Fruit fly (Drosophila melanogaster) whole organism, wandering third instar larva: Measurements from ENCODE around the gene tobi.
A peak's percentile ranks its signal among the peaks of the same experiment; 100 is the strongest.

ENCODE experiments used
- Abd-B ChIP-seq: fragments of >200 bp; optimal IDR thresholded peaks from 2 replicates; lab custom pipeline; 2017; ENCODE audit warnings: missing biosample characterization, missing genetic modification characterization
- CG9705 ChIP-seq: fragments of 200-800 bp; sonication (Bioruptor generic); optimal IDR thresholded peaks from 2 replicates; lab custom pipeline; 2018; ENCODE audit warnings: missing biosample characterization, mild to moderate bottlenecking, missing genetic modification characterization
- CrebA ChIP-seq: fragments of 200-800 bp; sonication (Bioruptor generic); optimal IDR thresholded peaks from 2 replicates; lab custom pipeline; 2016; ENCODE audit warnings: missing biosample characterization, mild to moderate bottlenecking, missing genetic modification characterization, borderline replicate concordance
- Dfd ChIP-seq: fragments of >200 bp; optimal IDR thresholded peaks from 2 replicates; lab custom pipeline; 2017; ENCODE audit warnings: missing biosample characterization, missing genetic modification characterization
- Dif ChIP-seq: fragments of 200-275, 200-300 bp; sonication (Bioruptor generic); optimal IDR thresholded peaks from 2 replicates; lab custom pipeline; 2018; ENCODE audit warnings: missing biosample characterization, missing genetic modification characterization; ENCODE audit not compliant: partially characterized antibody
- GATAd ChIP-seq: sonication (Bioruptor generic); optimal IDR thresholded peaks from 2 replicates; lab custom pipeline; 2016; ENCODE audit warnings: missing biosample characterization, missing genetic modification characterization
- HLH106 ChIP-seq: fragments of 200-800 bp; optimal IDR thresholded peaks from 3 replicates; lab custom pipeline; 2019; ENCODE audit warnings: missing biosample characterization, mild to moderate bottlenecking, missing genetic modification characterization, moderate library complexity
- Hnf4 ChIP-seq: fragments of 200-800 bp; sonication (Bioruptor generic); optimal IDR thresholded peaks from 2 replicates; lab custom pipeline; 2016; ENCODE audit warnings: missing biosample characterization, mild to moderate bottlenecking, missing genetic modification characterization
- Hr78 ChIP-seq: fragments of >200 bp; optimal IDR thresholded peaks from 2 replicates; lab custom pipeline; 2017; ENCODE audit warnings: missing biosample characterization, missing genetic modification characterization
- Jra ChIP-seq: sonication (Bioruptor generic); optimal IDR thresholded peaks from 2 replicates; lab custom pipeline; 2016; ENCODE audit warnings: missing biosample characterization, missing genetic modification characterization
- Mio ChIP-seq: sonication (Bioruptor generic); optimal IDR thresholded peaks from 2 replicates; lab custom pipeline; 2016; ENCODE audit warnings: missing biosample characterization, missing genetic modification characterization
- Myc ChIP-seq: fragments of >200 bp; optimal IDR thresholded peaks from 2 replicates; lab custom pipeline; 2017
- N ChIP-seq: fragments of >200 bp; optimal IDR thresholded peaks from 2 replicates; lab custom pipeline; 2018; ENCODE audit warnings: missing biosample characterization, missing external identifiers, missing genetic modification characterization
- OdsH ChIP-seq: fragments of 200-800 bp; sonication (Bioruptor generic); optimal IDR thresholded peaks from 2 replicates; lab custom pipeline; 2016; ENCODE audit warnings: missing biosample characterization, mild to moderate bottlenecking, missing genetic modification characterization
- Rel ChIP-seq, 2 experiments: fragments of 200-800 bp; sonication (Bioruptor generic) in 1 of 2; optimal IDR thresholded peaks; 2 replicates in 1 of 2; 3 replicates in 1 of 2; lab custom pipeline; 2016 to 2019; ENCODE audit warnings: mild to moderate bottlenecking in 2 of 2, missing biosample characterization in 2 of 2, missing genetic modification characterization in 2 of 2, moderate library complexity in 1 of 2
- Sp1 ChIP-seq: fragments of 200-800 bp; sonication (Bioruptor generic); optimal IDR thresholded peaks from 3 replicates; lab custom pipeline; 2019; ENCODE audit warnings: missing biosample characterization, mild to moderate bottlenecking, missing genetic modification characterization, moderate library complexity
- Vsx2 ChIP-seq: fragments of 200-300, 225-300 bp; sonication (Bioruptor generic); optimal IDR thresholded peaks from 2 replicates; lab custom pipeline; 2018; ENCODE audit warnings: missing biosample characterization, missing genetic modification characterization; ENCODE audit not compliant: partially characterized antibody
- br ChIP-seq: fragments of 200-800 bp; sonication (Bioruptor generic); optimal IDR thresholded peaks from 2 replicates; lab custom pipeline; 2016; ENCODE audit warnings: missing biosample characterization, missing genetic modification characterization
- brk ChIP-seq: fragments of 200-800 bp; sonication (Bioruptor generic); optimal IDR thresholded peaks from 2 replicates; lab custom pipeline; 2016; ENCODE audit warnings: missing biosample characterization, mild to moderate bottlenecking, missing genetic modification characterization
- dl ChIP-seq, 2 experiments: fragments of 175-275, 200-275 bp in 1 of 2; fragments of 200-275 bp in 1 of 2; sonication (Bioruptor generic); optimal IDR thresholded peaks; lab custom pipeline; 2018; ENCODE audit warnings: mild to moderate bottlenecking in 2 of 2, missing biosample characterization in 2 of 2, missing genetic modification characterization in 2 of 2, moderate library complexity in 2 of 2; ENCODE audit not compliant: partially characterized antibody in 2 of 2, insufficient read depth in 1 of 2
- dmrt93B ChIP-seq: fragments of 200-800 bp; sonication (Bioruptor generic); optimal IDR thresholded peaks from 2 replicates; lab custom pipeline; 2018; ENCODE audit warnings: missing biosample characterization, mild to moderate bottlenecking, missing genetic modification characterization
- ey ChIP-seq: fragments of 200-800 bp; sonication (Bioruptor generic); optimal IDR thresholded peaks from 2 replicates; lab custom pipeline; 2016; ENCODE audit warnings: missing biosample characterization, missing genetic modification characterization
- foxo ChIP-seq, 2 experiments: fragments of 200-800 bp; sonication (Bioruptor generic); optimal IDR thresholded peaks; 2 replicates in 1 of 2; 3 replicates in 1 of 2; lab custom pipeline; 2016 to 2017; ENCODE audit warnings: missing biosample characterization in 2 of 2, missing genetic modification characterization in 2 of 2
- fru ChIP-seq: fragments of 200-800 bp; sonication (Bioruptor generic); optimal IDR thresholded peaks from 3 replicates; lab custom pipeline; 2016; ENCODE audit warnings: missing biosample characterization, mild to moderate bottlenecking, missing genetic modification characterization
- h ChIP-seq: fragments of 200-800 bp; sonication (Bioruptor generic); optimal IDR thresholded peaks from 3 replicates; lab custom pipeline; 2016; ENCODE audit warnings: missing biosample characterization, mild to moderate bottlenecking, missing genetic modification characterization
- jim ChIP-seq: fragments of 175-275, 200-325 bp; sonication (Bioruptor generic); optimal IDR thresholded peaks from 2 replicates; lab custom pipeline; 2016; ENCODE audit warnings: missing biosample characterization, mild to moderate bottlenecking, missing genetic modification characterization
- lola ChIP-seq: fragments of >200 bp; optimal IDR thresholded peaks from 2 replicates; lab custom pipeline; 2017; ENCODE audit warnings: missing biosample characterization, missing genetic modification characterization
- pan ChIP-seq: fragments of >200 bp; optimal IDR thresholded peaks from 2 replicates; lab custom pipeline; 2017
- psq ChIP-seq: fragments of 200-800 bp; sonication (Bioruptor generic); optimal IDR thresholded peaks from 3 replicates; lab custom pipeline; 2017; ENCODE audit warnings: missing biosample characterization, mild to moderate bottlenecking, missing genetic modification characterization, moderate library complexity
- sage ChIP-seq: fragments of 200-800 bp; sonication (Bioruptor generic); optimal IDR thresholded peaks from 2 replicates; lab custom pipeline; 2016; ENCODE audit warnings: missing biosample characterization, mild to moderate bottlenecking, missing genetic modification characterization
- sv ChIP-seq: fragments of 200-800 bp; sonication (Bioruptor generic); optimal IDR thresholded peaks from 3 replicates; lab custom pipeline; 2016; ENCODE audit warnings: missing biosample characterization, missing genetic modification characterization
- tai ChIP-seq: sonication (Bioruptor generic); optimal IDR thresholded peaks from 2 replicates; lab custom pipeline; 2016; ENCODE audit warnings: missing biosample characterization, missing genetic modification characterization
- usp ChIP-seq: fragments of >200 bp; optimal IDR thresholded peaks from 2 replicates; lab custom pipeline; 2017; ENCODE audit warnings: missing biosample characterization, missing genetic modification characterization
- woc ChIP-seq: sonication (Bioruptor generic); optimal IDR thresholded peaks from 2 replicates; lab custom pipeline; 2016; ENCODE audit warnings: missing biosample characterization, mild to moderate bottlenecking, missing genetic modification characterization

Gene tobi

dm6 chr3R:25303857-25304440 is 42.8 kb downstream of the tobi start, which contains the start of gene CG31436:
Gene CG31436, plus strand, starts transcription at chr3R:25304137.
- TF ChIP-seq ey (GFP tag; lab: Kevin White, UChicago) (no peak), CrebA (GFP tag; lab: Kevin White, UChicago) (peak; percentile 17), brk (peak; percentile 17), Rel (GFP tag; optimal IDR thresholded peaks at IDR 0.05; lab: Kevin White, UChicago) (no peak), Rel (tag; optimal IDR thresholded peaks at IDR 0.05; lab: Kevin White, UChicago) (peak; percentile 99), sage (peak; percentile 26)

DNA sequence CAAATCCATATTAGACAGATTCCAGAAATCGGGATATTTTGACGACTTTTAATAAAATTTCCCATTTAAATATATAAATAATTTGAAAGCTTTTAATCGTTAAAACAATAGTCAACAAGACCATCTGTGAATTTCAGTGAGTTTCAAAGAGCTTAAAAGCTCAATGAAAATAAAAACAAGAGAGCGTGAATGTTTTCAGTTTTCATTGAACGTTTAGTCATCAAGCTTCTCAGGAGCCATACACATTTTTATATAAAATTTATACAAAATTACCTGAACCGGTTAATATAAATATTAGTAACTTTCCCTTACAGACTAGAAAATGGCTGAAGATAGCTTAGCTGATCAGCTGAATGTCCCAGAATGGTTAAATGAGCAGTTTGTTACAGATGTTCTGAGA is 44.5 kb downstream of the tobi start, which contains the start of gene CG31370:
Gene CG31370, plus strand, starts transcription at position 226 of the 400 bp plus-strand sequence.
- TF ChIP-seq ey (GFP tag; lab: Kevin White, UChicago): no peak
- TF ChIP-seq brk: peak; percentile 57
- no peak for TF ChIP-seq N (GFP tag; lab: Kevin White, UChicago)
- no peak for TF ChIP-seq pan
- no peak for TF ChIP-seq psq
- TF ChIP-seq sage: no peak

DNA sequence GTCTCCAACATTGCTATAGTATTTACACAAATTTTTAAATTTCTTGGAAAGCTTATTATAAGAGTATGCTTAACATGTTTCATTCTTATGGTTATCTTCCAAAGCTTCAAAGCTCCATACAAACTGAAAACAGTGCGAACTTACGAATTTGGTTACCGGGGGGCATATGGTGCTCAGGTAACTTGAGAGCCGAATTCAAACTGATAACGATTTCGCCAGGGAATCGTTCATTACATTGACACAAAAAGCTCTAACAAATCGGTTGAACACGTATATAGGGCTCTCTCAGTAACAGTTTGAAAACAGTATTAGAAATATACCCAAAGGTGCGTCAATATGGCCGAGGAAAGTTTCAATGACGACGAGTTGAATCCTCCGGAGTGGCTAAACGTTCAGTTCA is 46.1 kb downstream of the tobi start, which contains the start of gene CG13659:
Gene CG13659, plus strand, starts transcription at position 317 of the 400 bp plus-strand sequence.
- TF ChIP-seq Hnf4 (GFP tag; lab: Kevin White, UChicago) (no peak), Myc (lab: Kevin White, UChicago) (no peak), GATAd (GFP tag; lab: Kevin White, UChicago) (no peak), Sp1 (GFP tag; lab: Kevin White, UChicago) (no peak), Abd-B (no peak), brk (no peak), Dif (GFP tag; lab: Kevin White, UChicago) (no peak), usp (GFP tag; lab: Kevin White, UChicago) (no peak), HLH106 (tag; lab: Kevin White, UChicago) (no peak), sv (no peak), Vsx2 (GFP tag; lab: Kevin White, UChicago) (no peak)

DNA sequence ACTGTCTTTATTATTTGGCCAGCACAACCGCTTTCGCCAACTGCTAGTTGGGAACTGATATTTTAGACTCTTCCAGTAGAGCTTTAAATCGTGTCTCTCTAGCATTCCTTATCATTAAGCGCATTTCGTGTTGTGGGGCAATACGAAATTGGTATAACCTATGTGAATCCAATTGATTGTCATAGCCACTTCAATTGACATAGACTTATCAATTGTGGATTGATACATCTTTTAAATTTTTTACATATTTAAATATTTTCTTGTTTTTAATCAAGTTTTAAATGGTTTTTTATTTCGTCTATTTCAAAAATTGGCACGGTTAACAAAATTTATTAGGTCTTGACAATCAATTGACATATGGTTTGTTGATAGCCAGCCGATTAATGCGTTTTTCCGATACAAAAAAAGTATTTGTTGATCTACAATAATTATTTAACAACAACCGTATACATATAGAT is 47.2 kb downstream of the tobi start, which contains the start of gene CG31288:
Gene CG31288, minus strand, starts transcription at position 51 of the 458 bp plus-strand sequence.
- no peak for TF ChIP-seq dmrt93B (GFP tag; lab: Kevin White, UChicago)
- TF ChIP-seq dl (GFP tag; optimal IDR thresholded peaks at IDR 0.05; lab: Kevin White, UChicago; ENCODE audit: insufficient read depth in 1 of 2, partially characterized antibody in 2 of 2): no peak
- no peak for TF ChIP-seq pan
- no peak for TF ChIP-seq sv
- no peak for TF ChIP-seq HLH106 (tag; lab: Kevin White, UChicago)
- no peak for TF ChIP-seq h (GFP tag; lab: Kevin White, UChicago)
- no peak for TF ChIP-seq brk
- TF ChIP-seq fru: no peak
- no peak for TF ChIP-seq N (GFP tag; lab: Kevin White, UChicago)
- TF ChIP-seq tai (GFP tag; lab: Kevin White, UChicago): no peak

DNA sequence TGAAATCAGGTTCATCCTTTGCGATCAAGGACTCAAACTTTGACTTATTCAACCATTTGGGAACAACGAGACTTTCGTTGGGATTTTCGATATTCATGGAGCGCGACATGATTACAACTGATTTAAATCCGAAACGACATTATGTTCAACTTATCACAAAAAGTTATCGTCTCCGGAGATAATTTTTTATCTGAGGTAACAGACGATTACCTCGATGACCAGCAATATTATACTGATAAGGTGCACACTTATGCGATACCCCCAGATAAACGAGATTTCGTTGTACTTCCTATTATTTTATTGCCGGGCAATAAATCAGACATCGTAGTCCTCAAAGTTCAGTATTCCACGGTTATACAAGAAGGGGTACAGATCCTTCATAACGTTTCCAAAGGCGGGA is 49.0 kb downstream of the tobi start, which contains the start of gene CG31097:
Gene CG31097, minus strand, starts transcription at position 101 of the 400 bp plus-strand sequence.
- TF ChIP-seq Abd-B: no peak

- TF ChIP-seq Rel (GFP tag; optimal IDR thresholded peaks at IDR 0.05; lab: Kevin White, UChicago): no peak
- TF ChIP-seq Rel (tag; optimal IDR thresholded peaks at IDR 0.05; lab: Kevin White, UChicago): peak; percentile 84
- peak; percentile 7 for TF ChIP-seq Dif (GFP tag; lab: Kevin White, UChicago)
- TF ChIP-seq Jra (GFP tag; lab: Kevin White, UChicago): peak; percentile 32
- TF ChIP-seq woc (GFP tag; lab: Kevin White, UChicago): no peak
- no peak for TF ChIP-seq foxo (GFP tag; optimal IDR thresholded peaks at IDR 0.05; lab: Kevin White, UChicago)
- no peak for TF ChIP-seq psq
- TF ChIP-seq Mio: no peak
- TF ChIP-seq Myc (lab: Kevin White, UChicago): no peak
- peak; percentile 14 for TF ChIP-seq br (GFP tag; lab: Kevin White, UChicago)
- no peak for TF ChIP-seq tai (GFP tag; lab: Kevin White, UChicago)
- peak; percentile 39 for TF ChIP-seq fru
- TF ChIP-seq OdsH (GFP tag; lab: Kevin White, UChicago): no peak
- TF ChIP-seq GATAd (GFP tag; lab: Kevin White, UChicago): no peak
- no peak for TF ChIP-seq usp (GFP tag; lab: Kevin White, UChicago)
- peak; percentile 40 for TF ChIP-seq Hnf4 (GFP tag; lab: Kevin White, UChicago)
- TF ChIP-seq jim (GFP tag; lab: Kevin White, UChicago): no peak
- TF ChIP-seq CG9705: no peak
- peak in 1 of 2 experiments; percentile 60 for TF ChIP-seq dl (GFP tag; optimal IDR thresholded peaks at IDR 0.05; lab: Kevin White, UChicago; ENCODE audit: insufficient read depth in 1 of 2, partially characterized antibody in 2 of 2)
- no peak for TF ChIP-seq Abd-B
- no peak for TF ChIP-seq Dfd (GFP tag; lab: Kevin White, UChicago)
- peak; percentile 82 for TF ChIP-seq CrebA (GFP tag; lab: Kevin White, UChicago)
- no peak for TF ChIP-seq sv
- TF ChIP-seq N (GFP tag; lab: Kevin White, UChicago): no peak
- peak; percentile 93 for TF ChIP-seq h (GFP tag; lab: Kevin White, UChicago)
- no peak for TF ChIP-seq lola (GFP tag; lab: Kevin White, UChicago)
- peak; percentile 37 for TF ChIP-seq Vsx2 (GFP tag; lab: Kevin White, UChicago)
- TF ChIP-seq Hr78: no peak
These were observed 51.3 kb downstream of the tobi start, which contains the start of gene CG31102 for dm6 chr3R:25295320-25296020. Gene CG31102, minus strand, starts transcription at chr3R:25295594.
